Worm (Caenorhabditis elegans) whole organism, L3 larva: Measurements from ENCODE around the gene F48E3.9.

ENCODE experiments used
- egl-27 ChIP-seq: sonication (generic microtip); optimal IDR thresholded peaks from 4 replicates; lab custom pipeline; 2017; ENCODE audit warnings: missing biosample characterization, missing genetic modification reagents, missing genetic modification characterization
- lin-15B ChIP-seq: fragments of 150-350 bp; optimal IDR thresholded peaks from 2 replicates; lab custom pipeline; 2014; ENCODE audit warnings: missing biosample characterization, missing genetic modification characterization
- skn-1 ChIP-seq: fragments of 150-350 bp; optimal IDR thresholded peaks from 2 replicates; lab custom pipeline; 2014; ENCODE audit warnings: missing biosample characterization, missing genetic modification characterization
- unc-62 ChIP-seq: fragments of 150-350 bp; sonication (generic microtip); optimal IDR thresholded peaks from 4 replicates; lab custom pipeline; 2014; ENCODE audit warnings: missing biosample characterization, missing genetic modification reagents, missing genetic modification characterization

- no peak for TF ChIP-seq lin-15B (tag; lab: Kevin White, UChicago)
- no peak for TF ChIP-seq skn-1 (tag; lab: Kevin White, UChicago)
- no peak for TF ChIP-seq egl-27
- TF ChIP-seq unc-62 (GFP tag; lab: Kevin White, UChicago), result no peak
These were observed 14.6 kb downstream of the F48E3.9 start, which contains the start of gene try-14 for ce11 chrX:7495491-7495890.
